Worm (Caenorhabditis elegans): Measurements from ENCODE around the gene col-168.

col-168 gene

DNA sequence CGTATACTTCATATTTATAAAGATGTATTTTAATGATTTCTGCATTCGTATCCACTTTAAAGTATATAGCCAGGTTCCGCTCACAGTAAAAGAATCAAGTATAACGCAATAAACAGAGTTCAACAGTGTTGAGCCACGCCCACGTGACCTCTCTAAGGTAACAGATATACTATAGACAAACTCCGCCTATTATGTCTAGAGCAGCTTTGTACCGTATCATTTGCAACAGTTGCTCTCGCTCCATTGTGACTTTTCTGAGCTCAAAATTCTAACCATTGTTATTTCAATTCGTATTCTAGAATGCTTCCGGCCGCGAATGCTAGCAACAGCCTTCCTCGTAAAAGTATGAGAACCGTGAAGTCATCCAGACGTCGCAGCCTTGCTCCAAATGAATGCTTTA lies 47.2 kb downstream of the col-168 start, which contains the start of gene C03B1.17:
Gene C03B1.17 (plus strand): TSS at position 301 of the 400 bp plus-strand sequence.
- TF ChIP-seq elt-3 (tag; optimal IDR thresholded peaks at IDR 0.05) (no peak), snpc-4 (tag; optimal IDR thresholded peaks at IDR 0.05) (no peak), zip-8 (tag; optimal IDR thresholded peaks at IDR 0.05) (no peak), ceh-43 (GFP tag; optimal IDR thresholded peaks at IDR 0.05) (no peak), sptf-1 (tag; optimal IDR thresholded peaks at IDR 0.05) (no peak), drap-1 (GFP tag; optimal IDR thresholded peaks at IDR 0.05) (no peak), unc-62 (GFP tag; optimal IDR thresholded peaks at IDR 0.05) (no peak), unc-39 (tag; optimal IDR thresholded peaks at IDR 0.05) (no peak), nhr-2 (tag; optimal IDR thresholded peaks at IDR 0.05) (no peak), bed-3 (GFP tag; optimal IDR thresholded peaks at IDR 0.05) (no peak), pha-4 (tag; optimal IDR thresholded peaks at IDR 0.05) (no peak), nhr-28 (tag; optimal IDR thresholded peaks at IDR 0.05) (no peak), nhr-76 (tag; optimal IDR thresholded peaks at IDR 0.05) (no peak), lin-13 (tag; optimal IDR thresholded peaks at IDR 0.05) (no peak)

DNA sequence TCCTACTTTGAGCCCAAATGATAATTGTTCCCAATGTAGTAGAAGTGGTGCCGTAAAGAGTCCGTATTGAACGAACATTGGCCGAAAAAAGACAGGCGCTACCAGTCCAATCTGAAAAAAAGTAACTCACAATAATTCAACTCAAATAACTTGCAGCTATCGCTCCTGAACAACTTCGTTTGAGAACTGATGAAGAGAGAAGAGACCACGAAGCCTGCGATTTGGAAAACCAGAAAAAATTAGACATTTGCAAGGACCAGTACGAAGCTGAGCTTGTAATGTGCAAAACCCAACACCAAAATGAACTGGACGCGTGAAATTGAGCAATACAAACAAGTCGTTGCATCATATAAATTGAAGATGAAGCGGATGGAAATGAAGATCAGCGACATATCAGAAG lies 48.3 kb downstream of the col-168 start, which contains the start of gene C03B1.1:
Gene C03B1.1 (plus strand): TSS at position 301 of the 400 bp plus-strand sequence.
- TF ChIP-seq ztf-11 (tag; optimal IDR thresholded peaks at IDR 0.05) (no peak), blmp-1 (tag; optimal IDR thresholded peaks at IDR 0.05) (no peak), zip-8 (tag; optimal IDR thresholded peaks at IDR 0.05) (no peak), bed-3 (GFP tag; optimal IDR thresholded peaks at IDR 0.05) (no peak), flh-1 (GFP tag; optimal IDR thresholded peaks at IDR 0.05) (no peak), pha-4 (tag; optimal IDR thresholded peaks at IDR 0.05) (no peak), nhr-12 (tag; optimal IDR thresholded peaks at IDR 0.05) (no peak), ceh-39 (tag; optimal IDR thresholded peaks at IDR 0.05) (no peak)
